Fruit fly (Drosophila melanogaster) whole organism, embryonic: ENCODE data around the gene Wdr59.

Experiments used
- Atf-2 ChIP-seq: fragments of 200-800 bp; sonication (Bioruptor generic); optimal IDR thresholded peaks from 2 replicates; lab custom pipeline; 2016; ENCODE audit warnings: missing biosample characterization, missing genetic modification characterization
- CG12071 ChIP-seq: fragments of 200-800 bp; sonication (Bioruptor generic); optimal IDR thresholded peaks from 3 replicates; lab custom pipeline; 2018; ENCODE audit warnings: missing biosample characterization, mild to moderate bottlenecking, missing genetic modification characterization
- CG1233 ChIP-seq: fragments of 200-800 bp; sonication (Bioruptor generic); optimal IDR thresholded peaks from 4 replicates; lab custom pipeline; 2018; ENCODE audit warnings: missing biosample characterization, mild to moderate bottlenecking, missing genetic modification characterization
- CG14965 ChIP-seq: fragments of 200-800 bp; sonication (Bioruptor generic); optimal IDR thresholded peaks from 2 replicates; lab custom pipeline; 2016; ENCODE audit warnings: missing biosample characterization, missing genetic modification characterization, borderline replicate concordance
- CG1529 ChIP-seq: fragments of 200-800 bp; sonication (Bioruptor generic); optimal IDR thresholded peaks from 3 replicates; lab custom pipeline; 2018; ENCODE audit warnings: missing biosample characterization, missing genetic modification characterization
- CG15479 ChIP-seq: fragments of 200-800 bp; sonication (Bioruptor generic); optimal IDR thresholded peaks from 3 replicates; lab custom pipeline; 2019; ENCODE audit warnings: missing biosample characterization, mild to moderate bottlenecking, missing genetic modification characterization, moderate library complexity
- CG17186 ChIP-seq: fragments of 200-800 bp; sonication (Bioruptor generic); optimal IDR thresholded peaks from 3 replicates; lab custom pipeline; 2017; ENCODE audit warnings: missing biosample characterization, missing genetic modification reagents, missing genetic modification characterization
- CG1832 ChIP-seq: fragments of 200-800 bp; sonication (Bioruptor generic); optimal IDR thresholded peaks from 2 replicates; lab custom pipeline; 2017; ENCODE audit warnings: missing biosample characterization, mild to moderate bottlenecking, missing genetic modification characterization, inconsistent platforms
- CG2116 ChIP-seq: fragments of 200-800 bp; sonication (Bioruptor generic); optimal IDR thresholded peaks from 3 replicates; lab custom pipeline; 2018; ENCODE audit warnings: missing biosample characterization, mild to moderate bottlenecking, missing genetic modification characterization
- CG33213 ChIP-seq: fragments of 200-800 bp; sonication (Bioruptor generic); optimal IDR thresholded peaks from 3 replicates; lab custom pipeline; 2016; ENCODE audit warnings: missing biosample characterization, missing genetic modification characterization
- CG34376 ChIP-seq: fragments of 200-800 bp; sonication (Bioruptor generic); optimal IDR thresholded peaks from 2 replicates; lab custom pipeline; 2018; ENCODE audit warnings: missing biosample characterization, mild to moderate bottlenecking, missing genetic modification characterization
- CG3838 ChIP-seq: fragments of 200-800 bp; sonication (Bioruptor generic); optimal IDR thresholded peaks from 3 replicates; lab custom pipeline; 2016; ENCODE audit warnings: missing biosample characterization, missing genetic modification characterization
- CG42726 ChIP-seq: fragments of 200-800 bp; sonication (Bioruptor generic); IDR thresholded peaks from 2 replicates; pipeline ENCODE4 v1.3.6; 2022; ENCODE audit warnings: missing biosample characterization, missing genetic modification characterization; ENCODE audit not compliant: partially characterized antibody
- CG4707 ChIP-seq: fragments of 200-800 bp; sonication (Bioruptor generic); optimal IDR thresholded peaks from 2 replicates; lab custom pipeline; 2018; ENCODE audit warnings: missing biosample characterization, mild to moderate bottlenecking, missing genetic modification characterization, moderate library complexity
- CG6254 ChIP-seq: fragments of 200-800 bp; sonication (Bioruptor generic); optimal IDR thresholded peaks from 3 replicates; lab custom pipeline; 2017; ENCODE audit warnings: mild to moderate bottlenecking, missing biosample characterization, missing genetic modification reagents, missing genetic modification characterization
- CG6791 ChIP-seq: fragments of 200-800 bp; sonication (Bioruptor generic); IDR thresholded peaks from 3 replicates; pipeline ENCODE4 v1.3.6; 2022; ENCODE audit warnings: missing biosample characterization, missing genetic modification characterization; ENCODE audit not compliant: partially characterized antibody
- CG7963 ChIP-seq: fragments of 200-800 bp; sonication (Bioruptor generic); IDR thresholded peaks from 3 replicates; pipeline ENCODE4 v1.3.6; 2022; ENCODE audit warnings: missing biosample characterization, missing genetic modification characterization; ENCODE audit not compliant: partially characterized antibody
- CG8089 ChIP-seq: fragments of 200-800 bp; sonication (Bioruptor generic); optimal IDR thresholded peaks from 3 replicates; lab custom pipeline; 2016; ENCODE audit warnings: missing biosample characterization, missing genetic modification characterization
- CG9817 ChIP-seq: fragments of 200-800 bp; sonication (Bioruptor generic); optimal IDR thresholded peaks from 2 replicates; lab custom pipeline; 2018; ENCODE audit warnings: missing biosample characterization, mild to moderate bottlenecking, missing genetic modification characterization, moderate library complexity
- Dad ChIP-seq: fragments of 200-800 bp; sonication (Bioruptor generic); optimal IDR thresholded peaks from 3 replicates; lab custom pipeline; 2016; ENCODE audit warnings: missing biosample characterization, missing genetic modification characterization
- Dbx ChIP-seq: fragments of 200-800 bp; sonication (Bioruptor generic); IDR thresholded peaks from 3 replicates; pipeline ENCODE4 v1.3.6; 2022; ENCODE audit warnings: missing biosample characterization, missing genetic modification characterization
- E2f1 ChIP-seq: fragments of 200-800 bp; sonication (Bioruptor generic); IDR thresholded peaks from 2 replicates; pipeline ENCODE4 v1.3.6; 2022; ENCODE audit warnings: missing biosample characterization, missing genetic modification characterization
- E2f2 ChIP-seq: fragments of 200-800 bp; sonication (Bioruptor generic); IDR thresholded peaks from 2 replicates; pipeline ENCODE4 v1.3.6; 2022; ENCODE audit warnings: missing biosample characterization, missing genetic modification characterization
- Fer2 ChIP-seq: fragments of 200-800 bp; sonication (Bioruptor generic); optimal IDR thresholded peaks from 2 replicates; lab custom pipeline; 2018; ENCODE audit warnings: missing biosample characterization, mild to moderate bottlenecking, missing genetic modification characterization, moderate library complexity
- HHEX ChIP-seq: fragments of 200-800 bp; sonication (Bioruptor generic); optimal IDR thresholded peaks from 3 replicates; lab custom pipeline; 2017; ENCODE audit warnings: missing biosample characterization, mild to moderate bottlenecking, missing genetic modification characterization, missing genetic modification reagents
- Hand ChIP-seq: fragments of 200-800 bp; sonication (Bioruptor generic); optimal IDR thresholded peaks from 2 replicates; lab custom pipeline; 2017; ENCODE audit warnings: mild to moderate bottlenecking, missing biosample characterization, missing genetic modification reagents, missing genetic modification characterization
- Hey ChIP-seq: fragments of 200-800 bp; sonication (Bioruptor generic); optimal IDR thresholded peaks from 3 replicates; lab custom pipeline; 2018; ENCODE audit warnings: missing biosample characterization, mild to moderate bottlenecking, missing genetic modification characterization
- Hr39 ChIP-seq: fragments of >200 bp; optimal IDR thresholded peaks from 2 replicates; lab custom pipeline; 2017
- MBD-R2 ChIP-seq: fragments of 200-800 bp; sonication (Bioruptor generic); IDR thresholded peaks from 2 replicates; pipeline ENCODE4 v1.3.6; 2022; ENCODE audit warnings: missing biosample characterization, missing genetic modification characterization
- MTF-1 ChIP-seq: fragments of 200-800 bp; sonication (Bioruptor generic); optimal IDR thresholded peaks from 2 replicates; lab custom pipeline; 2018; ENCODE audit warnings: missing biosample characterization, mild to moderate bottlenecking, missing genetic modification characterization, borderline replicate concordance
- NK7.1 ChIP-seq: fragments of 200-800 bp; sonication (Bioruptor generic); optimal IDR thresholded peaks from 3 replicates; lab custom pipeline; 2016; ENCODE audit warnings: missing biosample characterization, missing genetic modification characterization
- Vsx1 ChIP-seq: fragments of 200-800 bp; sonication (Bioruptor generic); optimal IDR thresholded peaks from 2 replicates; lab custom pipeline; 2017; ENCODE audit warnings: missing biosample characterization, mild to moderate bottlenecking, missing genetic modification characterization, missing genetic modification reagents
- YL-1 ChIP-seq: fragments of 200-800 bp; sonication (Bioruptor generic); optimal IDR thresholded peaks from 3 replicates; lab custom pipeline; 2017; ENCODE audit warnings: missing biosample characterization, mild to moderate bottlenecking, missing genetic modification characterization
- aop ChIP-seq: fragments of 200-800 bp; sonication (Bioruptor generic); IDR thresholded peaks from 2 replicates; pipeline ENCODE4 v1.3.6; 2022; ENCODE audit warnings: missing biosample characterization, missing genetic modification characterization
- ara ChIP-seq: fragments of 200-800 bp; sonication (Bioruptor generic); IDR thresholded peaks from 2 replicates; pipeline ENCODE4 v1.3.6; 2022; ENCODE audit warnings: missing biosample characterization, missing genetic modification characterization
- cwo ChIP-seq: fragments of 200-800 bp; sonication (Bioruptor generic); optimal IDR thresholded peaks from 3 replicates; lab custom pipeline; 2017; ENCODE audit warnings: missing biosample characterization, missing genetic modification characterization, mild to moderate bottlenecking, moderate library complexity, missing genetic modification reagents
- eyg ChIP-seq: fragments of 200-800 bp; sonication (Bioruptor generic); optimal IDR thresholded peaks from 3 replicates; lab custom pipeline; 2016; ENCODE audit warnings: missing biosample characterization, missing genetic modification characterization
- ind ChIP-seq: fragments of 200-800 bp; sonication (Bioruptor generic); optimal IDR thresholded peaks from 3 replicates; lab custom pipeline; 2016; ENCODE audit warnings: missing biosample characterization, missing genetic modification characterization
- inv ChIP-seq: fragments of 200-800 bp; sonication (Bioruptor generic); IDR thresholded peaks from 2 replicates; pipeline ENCODE4 v1.3.6; 2022; ENCODE audit warnings: missing biosample characterization, missing genetic modification characterization; ENCODE audit not compliant: partially characterized antibody
- klu ChIP-seq: fragments of 200-800 bp; sonication (Bioruptor generic); IDR thresholded peaks from 2 replicates; pipeline ENCODE4 v1.3.6; 2022; ENCODE audit warnings: missing biosample characterization, missing genetic modification characterization
- luna ChIP-seq: fragments of 200-800 bp; sonication (Bioruptor generic); optimal IDR thresholded peaks from 2 replicates; lab custom pipeline; 2016; ENCODE audit warnings: missing biosample characterization, missing genetic modification characterization
- mam ChIP-seq: fragments of 200-800 bp; sonication (Bioruptor generic); optimal IDR thresholded peaks from 3 replicates; lab custom pipeline; 2016; ENCODE audit warnings: missing biosample characterization, missing genetic modification characterization
- pum ChIP-seq: fragments of 200-800 bp; sonication (Bioruptor generic); optimal IDR thresholded peaks from 2 replicates; lab custom pipeline; 2016; ENCODE audit warnings: missing biosample characterization, missing genetic modification characterization
- ranshi ChIP-seq: fragments of 200-800 bp; sonication (Bioruptor generic); IDR thresholded peaks from 2 replicates; pipeline ENCODE4 v1.3.6; 2022; ENCODE audit warnings: missing biosample characterization, missing genetic modification characterization
- schlank ChIP-seq: fragments of 200-800 bp; sonication (Bioruptor generic); optimal IDR thresholded peaks from 2 replicates; lab custom pipeline; 2018; ENCODE audit warnings: missing biosample characterization, mild to moderate bottlenecking, missing genetic modification characterization
- sd ChIP-seq: fragments of 200-800 bp; sonication (Bioruptor generic); optimal IDR thresholded peaks from 3 replicates; lab custom pipeline; 2018; ENCODE audit warnings: missing biosample characterization, mild to moderate bottlenecking, missing genetic modification characterization, moderate library complexity
- tin ChIP-seq: fragments of 200-800 bp; sonication (Bioruptor generic); optimal IDR thresholded peaks from 3 replicates; lab custom pipeline; 2016; ENCODE audit warnings: missing biosample characterization, missing genetic modification characterization
- vfl ChIP-seq: fragments of 200-800 bp; sonication (Bioruptor generic); optimal IDR thresholded peaks from 2 replicates; lab custom pipeline; 2016; ENCODE audit warnings: missing biosample characterization, missing genetic modification characterization
- wdn ChIP-seq: fragments of 200-800 bp; sonication (Bioruptor generic); IDR thresholded peaks from 2 replicates; pipeline ENCODE4 v1.3.6; 2022; ENCODE audit warnings: missing biosample characterization, missing genetic modification characterization

Gene Wdr59

DNA sequence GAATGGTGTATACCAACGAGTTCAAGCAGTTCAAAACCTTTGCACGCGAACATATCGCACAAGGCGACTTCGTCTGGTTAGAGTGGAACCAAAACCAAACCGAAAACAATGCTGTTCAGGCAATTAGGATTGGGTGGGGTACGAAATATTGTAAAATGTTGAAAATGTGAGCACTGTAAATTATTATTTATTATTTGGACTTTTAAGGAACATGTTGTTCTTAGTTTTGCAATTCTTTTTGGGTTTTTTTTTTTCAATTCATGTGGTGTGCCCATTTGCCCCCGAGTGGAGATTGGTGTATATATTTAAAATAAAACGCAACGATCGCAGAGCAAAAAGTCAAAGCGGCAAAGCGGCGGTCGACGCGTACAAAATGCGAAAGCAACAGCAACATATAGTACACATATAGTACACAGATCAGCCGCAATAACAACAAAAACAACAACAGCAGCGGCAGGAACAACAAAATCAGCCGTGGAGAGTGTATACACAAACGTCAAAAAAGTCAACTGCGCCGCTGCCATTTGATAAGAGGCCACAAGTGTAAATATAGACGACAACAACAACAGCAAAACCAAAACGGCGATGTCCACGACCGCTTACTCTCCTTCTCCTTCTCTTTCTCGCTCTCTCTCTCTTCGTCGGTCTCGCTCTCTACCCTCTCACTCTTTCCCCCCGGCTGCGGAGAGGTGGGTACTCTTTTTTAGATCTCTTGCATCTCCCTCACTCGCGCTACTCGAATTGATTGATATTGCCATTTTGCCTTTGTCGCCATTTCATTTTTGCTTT, 46.4 kb upstream of the Wdr59 start (continued):
- TF ChIP-seq CG4707 (GFP tag; lab: Kevin White, UChicago) (peak; percentile 32), inv (GFP tag; lab: Robert Waterston, UW) (no peak), CG15479 (GFP tag; lab: Kevin White, UChicago) (no peak), CG1233 (GFP tag; lab: Kevin White, UChicago) (peak; percentile 61), Hr39 (no peak), Dad (GFP tag; lab: Kevin White, UChicago) (no peak), CG1529 (peak; percentile 67), Fer2 (tag; lab: Kevin White, UChicago) (peak; percentile 0), tin (GFP tag; lab: Kevin White, UChicago) (no peak), CG6791 (no peak), CG3838 (GFP tag; lab: Kevin White, UChicago) (no peak), pum (GFP tag; lab: Kevin White, UChicago) (no peak), CG17186 (GFP tag; lab: Kevin White, UChicago) (no peak), CG42726 (no peak), HHEX (peak; percentile 66), klu (no peak), ind (GFP tag; lab: Kevin White, UChicago) (peak; percentile 25), CG2116 (GFP tag; lab: Kevin White, UChicago) (no peak), CG7963 (GFP tag; lab: Robert Waterston, UW) (no peak), CG9817 (tag; lab: Kevin White, UChicago) (no peak), mam (GFP tag; lab: Kevin White, UChicago) (peak; percentile 40), Hey (peak; percentile 63), aop (GFP tag; lab: Robert Waterston, UW) (no peak), MBD-R2 (GFP tag; lab: Robert Waterston, UW) (no peak), wdn (GFP tag; lab: Robert Waterston, UW) (no peak), ara (GFP tag; lab: Robert Waterston, UW) (no peak), CG33213 (GFP tag; lab: Kevin White, UChicago) (no peak), CG14965 (no peak), sd (no peak), Dbx (0 out of 3 replicates have a peak, but pooled peaks have one; percentile 42), CG34376 (GFP tag; lab: Kevin White, UChicago) (peak; percentile 67), MTF-1 (GFP tag; lab: Kevin White, UChicago) (peak; percentile 72), schlank (tag; lab: Kevin White, UChicago) (no peak), vfl (GFP tag; lab: Kevin White, UChicago) (no peak), E2f1 (GFP tag; lab: Robert Waterston, UW) (no peak), Hand (GFP tag; lab: Kevin White, UChicago) (no peak), NK7.1 (GFP tag; lab: Kevin White, UChicago) (no peak), E2f2 (GFP tag; lab: Robert Waterston, UW) (peak; percentile 18; the same call in 1 of the 2 replicates), eyg (GFP tag; lab: Kevin White, UChicago) (no peak), luna (no peak), CG12071 (peak; percentile 51), CG8089 (GFP tag; lab: Kevin White, UChicago) (peak; percentile 17), Atf-2 (peak; percentile 3), ranshi (GFP tag; lab: Robert Waterston, UW) (no peak), YL-1 (peak; percentile 7), CG6254 (GFP tag; lab: Kevin White, UChicago) (peak; percentile 49), CG1832 (GFP tag; lab: Kevin White, UChicago) (peak; percentile 77), cwo (peak; percentile 45), Vsx1 (GFP tag; lab: Kevin White, UChicago) (peak; percentile 75)
